Worm (Caenorhabditis elegans): ENCODE measurements around the gene ZK105.13.

ce11 chrV:7723967-7724544 lies 11.1 kb upstream of the ZK105.13 start, which contains the start of the genes ZK105.6 and ZK105.8:
- TF ChIP-seq ham-2 (GFP tag; optimal IDR thresholded peaks at IDR 0.05), result no peak
- TF ChIP-seq unc-62 (GFP tag; optimal IDR thresholded peaks at IDR 0.05), result no peak
- no peak for TF ChIP-seq tbx-8 (GFP tag; optimal IDR thresholded peaks at IDR 0.05)
- no peak for TF ChIP-seq sptf-1 (tag; optimal IDR thresholded peaks at IDR 0.05)
- no peak for TF ChIP-seq pha-4 (tag; optimal IDR thresholded peaks at IDR 0.05)
- TF ChIP-seq lsy-2 (tag; optimal IDR thresholded peaks at IDR 0.05), result no peak
- TF ChIP-seq elt-1 (tag; optimal IDR thresholded peaks at IDR 0.05; ENCODE audit: borderline replicate concordance, insufficient read depth), result no peak
- no peak for TF ChIP-seq elt-3 (tag; optimal IDR thresholded peaks at IDR 0.05)
